Worm (Caenorhabditis elegans): ENCODE results near the gene ctf-4.
A peak's percentile ranks its signal among the peaks of the same experiment; 100 is the strongest.

Gene ctf-4

DNA sequence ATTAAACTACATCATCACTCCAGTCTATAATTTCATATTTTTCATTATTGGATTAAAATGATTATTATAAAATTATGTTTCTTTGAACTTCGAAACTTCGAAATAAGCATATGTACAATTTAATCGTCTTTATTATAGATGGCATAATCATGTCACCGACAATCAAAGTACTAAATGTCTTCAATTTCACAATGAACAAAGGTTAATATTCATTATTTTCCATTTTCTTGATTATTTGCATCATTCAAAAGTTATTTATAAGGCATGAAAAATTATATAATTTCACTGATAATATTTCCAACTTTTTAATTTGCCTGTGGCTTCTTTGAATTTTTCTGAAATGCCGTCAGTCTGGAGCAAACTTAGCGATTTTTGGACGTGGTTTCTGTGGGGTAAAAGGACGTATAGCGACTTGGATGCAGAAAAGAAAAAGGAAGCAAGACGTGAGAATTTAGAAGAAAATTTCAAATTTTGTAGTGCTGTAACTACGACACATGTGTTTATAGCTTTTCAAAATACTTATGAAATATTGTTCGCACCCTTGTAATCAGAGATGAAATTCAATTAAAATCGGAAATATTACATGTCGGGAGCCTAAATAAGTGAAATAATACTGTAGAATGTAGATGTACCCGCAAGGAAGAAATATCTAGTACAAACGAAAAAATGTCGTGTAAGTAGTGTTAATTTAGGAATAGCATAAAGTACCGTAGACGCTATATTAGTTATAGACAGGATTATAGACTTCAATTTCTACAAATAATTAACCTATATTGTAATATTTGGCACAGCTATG lies 9.5 kb downstream of the ctf-4 start, which contains the start of gene F17C11.13:
Gene F17C11.13, plus strand, starts transcription at position 243 of the 796 bp plus-strand sequence.
- no peak for TF ChIP-seq sptf-2 (GFP tag; optimal IDR thresholded peaks at IDR 0.05)
- TF ChIP-seq bed-2 (GFP tag; IDR thresholded peaks at IDR 0.05), result no peak
- TF ChIP-seq nhr-80 (tag; optimal IDR thresholded peaks at IDR 0.05), result peak; percentile 29

DNA sequence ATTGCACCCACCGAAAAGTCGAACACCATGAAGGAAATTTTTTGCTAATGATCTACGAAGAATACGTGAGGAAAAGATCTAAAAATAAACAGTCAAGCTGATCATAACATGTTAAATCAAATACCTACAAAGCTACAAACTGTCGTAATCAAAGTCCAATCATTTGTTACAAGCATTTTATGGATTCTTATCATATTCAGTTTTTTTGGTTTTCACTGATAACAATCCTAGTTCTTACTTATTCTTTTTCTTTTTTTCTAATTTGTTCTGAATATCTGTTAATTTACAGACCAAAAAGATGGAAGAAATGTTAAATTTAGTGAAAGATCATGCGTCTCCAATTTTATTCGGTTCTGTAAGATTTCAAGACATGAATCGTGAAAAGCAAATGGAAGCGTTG lies 10.5 kb downstream of the ctf-4 start, which contains the start of gene F17C11.6:
Gene F17C11.6, plus strand, starts transcription at position 290 of the 400 bp plus-strand sequence.
- TF ChIP-seq nhr-120 (GFP tag; IDR thresholded peaks at IDR 0.05) (no peak), zfh-2 (GFP tag; conservative IDR thresholded peaks at IDR 0.05) (no peak), ceh-100 (GFP tag; IDR thresholded peaks at IDR 0.05) (no peak), nhr-80 (tag; optimal IDR thresholded peaks at IDR 0.05) (peak; percentile 14), ceh-79 (tag; optimal IDR thresholded peaks at IDR 0.05) (no peak), attf-5 (GFP tag; optimal IDR thresholded peaks at IDR 0.05) (no peak)

DNA sequence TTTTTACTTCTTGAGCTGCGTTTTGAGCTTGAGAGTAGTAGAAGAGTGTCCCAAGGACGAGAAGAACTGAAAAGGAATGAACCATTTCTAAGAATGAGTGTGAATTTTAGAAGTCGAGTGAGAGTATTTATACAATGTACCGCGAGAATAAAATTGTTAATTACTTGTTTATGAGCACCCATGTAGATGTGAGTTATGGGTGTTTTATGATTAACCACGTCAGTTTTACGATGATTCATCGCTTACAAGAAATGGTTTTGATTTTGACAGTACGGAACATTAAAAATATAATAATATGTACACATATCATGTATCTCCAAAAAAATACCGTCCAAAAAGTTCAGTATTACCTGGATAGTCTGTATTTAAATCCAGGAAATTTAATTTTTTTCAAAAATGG lies 11.0 kb downstream of the ctf-4 start, which contains the start of gene clec-221:
Gene clec-221, minus strand, starts transcription at position 101 of the 400 bp plus-strand sequence.
- TF ChIP-seq F23B12.7 (tag; optimal IDR thresholded peaks at IDR 0.05; ENCODE audit: insufficient read depth) (no peak), lin-35 (GFP tag; optimal IDR thresholded peaks at IDR 0.05) (peak in 1 of 3 experiments; percentile 22)

DNA sequence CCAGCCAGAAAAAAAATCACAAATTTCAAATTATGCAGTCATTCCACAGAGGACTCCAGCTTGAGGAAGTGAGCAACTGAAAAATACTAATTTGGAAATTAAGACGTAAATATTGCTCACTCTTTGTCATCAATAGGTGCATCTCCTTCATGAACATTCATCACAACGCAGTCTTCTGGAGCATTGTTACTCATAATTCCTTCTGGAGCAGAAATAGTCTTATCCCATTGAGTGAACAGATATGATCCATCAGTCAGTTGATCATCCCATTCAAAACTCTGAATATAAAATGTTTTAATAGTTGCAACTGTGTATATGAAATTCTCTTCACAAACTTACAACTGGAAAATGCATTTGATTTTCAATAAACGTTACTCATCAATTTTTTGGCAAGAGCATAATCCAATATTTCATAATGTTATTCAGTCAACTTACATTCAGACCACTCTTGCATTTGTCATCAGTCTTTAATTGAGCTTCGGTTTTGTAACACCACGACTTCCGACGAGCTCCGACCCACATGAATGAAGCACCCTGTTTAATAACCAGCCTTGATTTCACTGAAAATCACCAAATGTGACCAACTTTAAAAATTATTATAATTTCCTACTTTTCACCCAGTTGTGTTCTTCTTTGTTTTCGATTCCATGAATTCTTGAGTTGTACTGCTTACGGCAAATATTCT lies 11.7 kb downstream of the ctf-4 start:
- TF ChIP-seq ceh-27 (GFP tag; optimal IDR thresholded peaks at IDR 0.05), result no peak
- no peak for TF ChIP-seq hlh-12 (tag; optimal IDR thresholded peaks at IDR 0.05)
- no peak for TF ChIP-seq tbx-9 (tag; optimal IDR thresholded peaks at IDR 0.05; ENCODE audit: borderline replicate concordance)
- TF ChIP-seq hmg-1.2 (GFP tag; IDR thresholded peaks at IDR 0.05), result no peak
- no peak for TF ChIP-seq ztf-18 (tag; optimal IDR thresholded peaks at IDR 0.05)
- TF ChIP-seq ceh-79 (tag; optimal IDR thresholded peaks at IDR 0.05), result no peak
- peak; percentile 56; the same call in 1 of the 2 replicates for TF ChIP-seq madf-3 (GFP tag; IDR thresholded peaks at IDR 0.05)
- no peak for TF ChIP-seq lsy-27 (tag; optimal IDR thresholded peaks at IDR 0.05; ENCODE audit: borderline replicate concordance, insufficient read depth)
- TF ChIP-seq snpc-3.4 (tag; optimal IDR thresholded peaks at IDR 0.05), result no peak
- peak; percentile 79 for TF ChIP-seq ama-1 (optimal IDR thresholded peaks at IDR 0.05)
- peak in 1 of 2 experiments; percentile 33 for TF ChIP-seq ama-1 (GFP tag; optimal IDR thresholded peaks at IDR 0.05)
- peak; percentile 40 for TF ChIP-seq athp-1 (tag; optimal IDR thresholded peaks at IDR 0.05)
- TF ChIP-seq C17E4.6 (GFP tag; IDR thresholded peaks at IDR 0.05), result no peak
- no peak for TF ChIP-seq D2030.7 (GFP tag; IDR thresholded peaks at IDR 0.05)
- no peak for TF ChIP-seq ccch-3 (GFP tag; optimal IDR thresholded peaks at IDR 0.05)
- TF ChIP-seq Y95B8A.8 (GFP tag; IDR thresholded peaks at IDR 0.05), result no peak
- TF ChIP-seq attf-5 (GFP tag; optimal IDR thresholded peaks at IDR 0.05), result no peak
- TF ChIP-seq ztf-6 (GFP tag; IDR thresholded peaks at IDR 0.05), result no peak
- no peak for TF ChIP-seq atf-7 (tag; optimal IDR thresholded peaks at IDR 0.05)
- no peak for TF ChIP-seq dpff-1 (tag; optimal IDR thresholded peaks at IDR 0.05)
- no peak for TF ChIP-seq efl-1 (GFP tag; optimal IDR thresholded peaks at IDR 0.05)
- no peak for TF ChIP-seq B0035.1 (tag; optimal IDR thresholded peaks at IDR 0.05)
- TF ChIP-seq dox-1 (GFP tag; IDR thresholded peaks at IDR 0.05), result peak; percentile 45; the same call in 1 of the 2 replicates
- TF ChIP-seq mcd-1 (GFP tag; IDR thresholded peaks at IDR 0.05), result 0 out of 2 replicates have a peak, but pooled peaks have one; percentile 10
- no peak for TF ChIP-seq Y53F4B.3 (GFP tag; IDR thresholded peaks at IDR 0.05)
- peak; percentile 75; the same call in 1 of the 2 replicates for TF ChIP-seq Y56A3A.18 (GFP tag; IDR thresholded peaks at IDR 0.05)
- TF ChIP-seq sea-2 (GFP tag; IDR thresholded peaks at IDR 0.05), result no peak
- TF ChIP-seq attf-6 (GFP tag; IDR thresholded peaks at IDR 0.05), result no peak
- no peak for TF ChIP-seq mel-28 (tag; optimal IDR thresholded peaks at IDR 0.05; ENCODE audit: borderline replicate concordance)
- no peak for TF ChIP-seq T26A5.8 (tag; optimal IDR thresholded peaks at IDR 0.05)
- TF ChIP-seq hsf-1 (GFP tag; IDR thresholded peaks at IDR 0.05), result no peak
- 0 out of 2 replicates have a peak, but pooled peaks have one; percentile 18 for TF ChIP-seq bed-1 (GFP tag; IDR thresholded peaks at IDR 0.05)

Data from whole organism, young adult.